Fruit fly (Drosophila melanogaster) ovary, adult (tissue): ENCODE results near the gene Sqor.

Experiments
- CG17801 ChIP-seq: fragments of 200-800 bp; optimal IDR thresholded peaks from 2 replicates; lab custom pipeline; 2019; ENCODE audit warnings: missing biosample characterization, mild to moderate bottlenecking, missing genetic modification characterization, moderate library complexity; ENCODE audit not compliant: partially characterized antibody

Sqor gene

DNA sequence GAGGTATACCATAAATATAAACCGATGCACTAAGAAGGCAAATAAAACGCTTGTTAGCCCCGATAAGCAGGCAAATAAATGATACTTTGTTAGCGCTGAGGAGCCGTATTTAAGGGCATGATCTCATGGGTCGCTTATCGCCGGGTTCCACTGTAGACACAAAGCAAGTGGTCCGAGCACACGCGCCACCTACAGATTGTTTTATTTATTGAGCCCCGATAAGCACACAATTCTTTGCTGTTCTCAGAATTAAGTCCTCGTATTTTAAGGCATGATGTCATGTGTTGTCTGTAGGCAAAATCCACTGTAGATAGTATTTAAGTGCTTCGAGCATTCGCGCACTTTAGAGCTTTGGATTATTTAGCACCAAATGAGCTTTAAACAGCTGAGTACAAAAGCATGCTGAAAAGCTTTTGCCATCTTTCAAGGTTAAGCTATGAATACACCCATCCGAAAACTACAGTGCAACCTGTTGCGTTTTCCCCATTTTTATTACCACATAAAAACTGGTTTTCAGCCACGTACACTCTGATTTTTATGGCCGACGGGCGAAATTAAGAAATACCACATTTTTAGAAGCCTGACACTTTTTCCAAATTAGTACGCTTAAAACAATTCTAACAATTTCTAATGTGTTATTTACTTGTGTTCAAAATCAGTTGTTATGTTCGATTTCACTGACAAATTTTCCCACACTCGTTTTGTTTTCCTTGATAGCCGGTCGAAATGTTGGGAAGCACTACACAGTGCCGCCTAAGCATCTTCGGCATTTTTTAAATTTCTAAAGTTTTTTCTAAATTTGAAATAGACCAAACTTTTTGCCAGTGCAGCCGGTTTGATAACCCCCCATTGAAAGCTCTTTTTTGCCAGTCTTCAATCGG, at the start of gene Sqor:
Gene Sqor (plus strand): TSS at position 732 of the 881 bp plus-strand sequence.
- peak; percentile 83 for TF ChIP-seq CG17801 (GFP tag; lab: Kevin White, UChicago)

DNA sequence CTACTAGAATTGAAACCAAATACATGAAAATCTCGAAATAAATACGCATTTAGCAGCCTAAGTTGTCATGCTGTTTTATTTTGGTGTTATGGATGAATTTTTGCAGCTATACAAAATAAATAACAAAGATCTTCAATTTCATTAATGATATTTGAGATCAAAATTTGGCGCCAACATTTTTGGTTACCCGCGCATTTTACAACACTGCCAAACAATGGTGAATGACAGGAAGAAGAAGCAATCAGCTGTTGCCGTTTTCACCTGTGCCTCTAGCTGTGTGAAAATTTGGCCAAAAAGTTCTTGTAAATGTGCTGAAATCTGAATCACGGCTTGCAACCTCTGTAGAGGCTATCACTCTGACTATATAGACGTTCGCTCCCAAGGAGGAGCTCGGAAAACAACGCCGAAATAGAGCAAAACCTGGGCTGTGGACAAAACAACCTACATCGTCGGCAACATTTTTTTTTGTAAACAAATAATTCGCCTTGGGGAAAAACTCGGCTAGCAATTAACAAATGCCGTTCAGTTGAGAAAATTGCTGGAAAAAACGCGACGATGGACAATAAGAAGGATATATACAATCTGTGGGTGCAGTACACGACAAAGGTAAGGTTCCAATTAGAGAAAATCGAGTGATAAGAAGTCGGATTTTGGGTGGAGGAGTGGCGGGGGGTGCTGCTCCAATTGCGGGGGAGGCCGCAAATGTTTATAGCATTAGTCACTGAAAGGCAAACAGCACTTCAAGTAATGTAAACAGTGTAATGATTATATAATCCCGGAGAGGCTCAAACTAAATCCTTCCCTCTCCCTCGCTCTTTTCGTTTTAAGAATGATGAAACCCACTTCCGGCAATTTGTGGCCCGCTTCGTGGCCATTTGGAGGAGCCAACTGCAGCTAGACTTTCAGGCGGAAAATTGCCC, 46.0 kb upstream of the Sqor start, which contains the start of gene CG43367:
Gene CG43367 (plus strand): TSS at position 264 of the 920 bp plus-strand sequence.
- no peak for TF ChIP-seq CG17801 (GFP tag; lab: Kevin White, UChicago)

DNA sequence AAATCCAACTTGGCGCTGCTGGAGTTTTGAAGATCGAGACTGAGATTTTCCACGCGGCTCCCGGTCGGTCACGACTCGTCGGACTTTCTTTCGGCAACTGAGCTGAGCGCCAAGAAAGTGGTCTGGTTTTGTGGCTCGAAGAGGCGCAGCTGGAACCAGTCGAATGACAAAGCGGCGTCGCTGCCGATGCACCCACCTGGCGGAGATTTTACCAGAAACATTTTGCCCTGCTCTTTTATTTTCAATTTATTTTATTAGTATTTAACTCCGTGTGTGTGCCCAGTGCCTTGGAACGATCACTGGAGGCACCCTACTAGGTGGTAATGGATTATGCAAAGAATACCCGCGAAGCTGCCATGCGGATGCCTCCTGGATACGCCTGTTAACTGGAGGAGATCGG, 35.7 kb upstream of the Sqor start, which contains the start of gene CG15005:
Gene CG15005 (minus strand): TSS at position 101 of the 400 bp plus-strand sequence.
- TF ChIP-seq CG17801 (GFP tag; lab: Kevin White, UChicago), result no peak

DNA sequence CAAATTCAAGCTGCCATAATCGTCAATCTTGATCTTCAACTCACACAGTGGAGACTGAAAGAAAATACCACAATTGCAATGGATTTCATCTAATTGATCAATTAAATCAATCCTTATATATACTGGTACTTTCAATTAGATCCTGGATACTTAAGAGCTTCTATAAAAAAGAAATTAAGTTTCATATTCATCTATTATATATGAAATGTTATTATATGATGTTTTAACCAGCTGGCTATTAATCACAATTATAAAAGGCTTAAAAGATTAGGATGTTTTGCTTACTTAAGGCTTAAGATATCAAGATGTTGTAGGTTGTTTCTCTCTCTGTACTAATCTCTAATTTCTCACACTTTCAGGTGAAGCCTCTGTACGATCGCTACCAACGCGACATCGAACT, 35.1 kb upstream of the Sqor start:
- no peak for TF ChIP-seq CG17801 (GFP tag; lab: Kevin White, UChicago)

DNA sequence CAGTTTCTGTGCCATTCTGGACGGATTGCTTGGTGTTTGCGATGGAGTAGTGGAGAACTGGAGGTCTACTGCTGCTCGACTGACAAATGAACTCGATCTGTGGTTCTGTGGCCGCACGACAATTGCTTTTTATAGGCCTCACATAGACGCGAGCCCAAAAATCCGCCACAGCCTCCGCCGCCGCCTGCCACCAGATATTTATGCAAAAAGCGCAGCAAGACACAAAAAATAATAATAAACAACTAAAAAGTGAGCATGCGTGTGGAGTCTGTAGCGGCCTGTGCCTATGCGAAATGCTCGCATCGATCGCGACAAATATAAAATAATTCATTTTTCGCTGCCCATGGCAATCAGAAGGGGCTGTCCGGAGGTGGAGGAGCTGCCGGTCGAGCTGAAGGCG, 30.9 kb upstream of the Sqor start, which contains the start of gene Cpr64Aa:
Gene Cpr64Aa (minus strand): TSS at position 101 of the 400 bp plus-strand sequence.
- TF ChIP-seq CG17801 (GFP tag; lab: Kevin White, UChicago), result no peak

DNA sequence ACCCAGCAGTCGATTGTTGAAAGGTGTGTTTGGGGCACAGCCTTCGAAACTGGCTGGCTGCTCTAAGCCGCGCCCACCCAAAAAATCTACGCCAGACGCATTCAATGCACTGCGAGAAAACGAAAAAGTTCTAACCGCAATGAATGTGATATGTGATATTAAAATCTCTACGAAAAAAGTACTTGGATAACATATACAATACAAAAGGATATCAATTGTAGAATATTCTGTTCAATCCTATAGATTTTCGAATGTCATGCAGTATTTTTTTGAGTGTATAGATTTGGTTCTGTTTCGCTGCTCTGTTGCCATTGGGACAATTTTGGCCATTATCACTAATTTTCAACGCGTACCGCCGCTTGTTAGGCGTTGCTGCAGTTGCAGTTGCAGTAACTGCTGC, 30.2 kb upstream of the Sqor start:
- TF ChIP-seq CG17801 (GFP tag; lab: Kevin White, UChicago), result no peak

DNA sequence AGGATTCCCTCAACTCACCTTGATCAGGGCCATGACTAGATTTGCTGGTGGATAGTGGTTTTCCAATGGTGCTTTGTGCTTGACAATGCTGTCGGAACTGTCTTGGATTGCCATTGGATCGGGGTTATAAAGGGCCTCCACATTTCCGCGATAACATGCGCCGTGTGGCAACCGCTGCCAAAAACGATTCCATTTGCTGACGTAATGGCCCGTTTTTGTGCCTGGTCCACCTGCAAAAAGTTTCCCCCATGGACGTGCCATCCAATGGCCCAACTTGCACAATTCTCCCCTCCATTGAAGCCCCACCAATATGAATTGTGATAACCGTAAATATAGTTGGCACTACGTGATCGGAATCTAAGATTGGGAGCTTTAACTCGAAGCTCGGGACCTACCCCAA, 28.5 kb upstream of the Sqor start, which contains the start of gene Cpr64Ab:
Gene Cpr64Ab (minus strand): TSS at position 101 of the 400 bp plus-strand sequence.
- no peak for TF ChIP-seq CG17801 (GFP tag; lab: Kevin White, UChicago)

DNA sequence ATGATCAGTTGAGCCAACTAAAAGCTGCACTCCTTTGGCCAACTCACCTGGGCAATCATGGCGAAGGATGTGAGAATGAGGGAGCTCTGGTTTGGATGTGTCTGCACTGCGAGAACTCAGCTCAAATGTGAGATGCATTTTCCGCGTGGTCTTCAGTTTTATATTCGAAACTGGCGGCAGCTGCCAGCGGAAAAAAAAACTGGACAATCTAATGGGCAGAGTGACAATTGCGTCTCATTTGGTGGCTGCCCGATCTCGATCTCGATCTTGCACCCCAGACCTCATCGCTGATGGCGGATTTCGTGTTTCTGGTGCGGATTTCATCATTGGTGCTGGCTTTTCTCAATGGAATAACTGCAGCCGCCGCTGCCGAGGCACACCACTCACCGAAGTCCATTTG, 27.2 kb upstream of the Sqor start, which contains the start of gene Cpr64Ac:
Gene Cpr64Ac (minus strand): TSS at position 101 of the 400 bp plus-strand sequence.
- no peak for TF ChIP-seq CG17801 (GFP tag; lab: Kevin White, UChicago)

DNA sequence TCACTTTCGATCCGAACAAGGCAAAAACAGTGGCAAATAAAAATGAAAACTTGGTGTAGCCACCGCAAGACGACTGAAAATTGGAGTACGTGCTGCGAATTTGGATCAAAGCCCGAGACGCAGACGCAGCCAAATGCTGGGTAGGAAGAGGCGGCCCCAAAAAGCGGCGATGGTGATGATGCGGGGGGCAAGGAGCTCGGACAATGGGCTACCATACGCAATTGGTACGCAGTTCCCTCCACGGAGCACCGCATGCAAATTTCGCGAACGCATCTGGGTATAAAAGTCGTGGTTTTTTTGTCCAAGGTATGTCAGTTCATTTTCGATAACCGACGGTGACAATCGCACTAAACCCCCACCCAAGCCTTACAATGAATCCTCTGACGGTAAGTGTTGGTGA, 24.9 kb upstream of the Sqor start, which contains the start of gene Cpr64Ad:
Gene Cpr64Ad (plus strand): TSS at position 301 of the 400 bp plus-strand sequence.
- no peak for TF ChIP-seq CG17801 (GFP tag; lab: Kevin White, UChicago)

DNA sequence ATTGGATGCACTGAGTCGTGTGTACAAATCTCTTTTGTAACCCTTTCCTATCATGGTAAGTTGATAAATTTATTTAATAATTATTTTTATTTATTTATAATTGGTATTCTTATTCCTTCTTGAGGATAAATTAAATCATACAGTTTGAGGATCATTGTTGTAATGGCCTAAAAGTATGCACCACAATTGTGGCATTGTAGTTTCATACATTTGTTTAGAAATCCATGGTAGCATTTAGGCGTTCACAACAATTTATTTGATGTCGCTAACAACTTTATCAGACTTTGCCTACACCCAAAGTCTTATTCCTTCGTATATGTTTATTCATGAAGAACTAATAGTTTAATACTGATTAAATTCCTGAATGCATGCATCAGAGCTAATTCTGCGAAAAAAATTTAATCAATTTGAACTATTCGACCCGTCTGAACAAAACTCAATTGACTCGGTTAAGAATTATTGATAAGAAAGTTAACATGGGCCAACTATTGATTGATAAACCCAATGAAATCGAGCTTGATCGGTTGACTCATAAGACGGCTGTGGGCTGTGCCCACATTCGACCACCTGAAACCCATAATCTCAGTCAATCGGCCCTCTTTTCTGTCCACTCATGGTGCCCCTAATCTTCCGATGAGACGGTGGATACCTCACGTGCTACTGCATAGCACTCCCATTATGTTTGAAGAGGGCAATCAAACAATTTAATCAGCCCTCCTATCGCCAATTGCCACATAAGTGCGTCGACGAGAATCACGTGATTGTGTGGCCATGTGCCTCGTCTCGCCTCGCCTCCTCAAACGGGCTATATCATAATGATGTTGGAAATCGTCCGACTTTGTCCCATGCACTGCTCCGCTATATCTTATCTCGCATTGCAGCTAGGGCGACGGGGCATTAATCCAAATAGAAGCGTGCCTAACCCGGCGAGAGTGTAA, 20.4 kb upstream of the Sqor start:
- TF ChIP-seq CG17801 (GFP tag; lab: Kevin White, UChicago), result no peak

DNA sequence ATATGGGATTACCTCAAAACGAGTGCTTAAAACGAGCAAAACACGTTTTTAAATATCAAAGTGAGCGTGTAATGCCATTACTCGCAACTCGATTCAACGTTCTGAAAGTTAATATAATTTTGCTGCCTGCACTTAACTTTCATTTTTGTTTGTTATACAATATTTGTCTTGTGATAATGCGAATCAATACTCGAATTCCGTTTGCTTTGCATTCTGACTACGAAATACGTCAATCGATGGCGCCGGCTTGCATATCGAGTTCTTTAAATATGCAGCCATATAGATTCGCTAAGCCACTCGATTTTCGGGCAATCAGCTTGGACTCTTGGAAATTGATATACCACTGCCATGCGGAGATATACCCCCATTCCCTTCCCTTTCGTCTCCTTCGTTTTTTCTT, 19.3 kb upstream of the Sqor start:
- no peak for TF ChIP-seq CG17801 (GFP tag; lab: Kevin White, UChicago)

DNA sequence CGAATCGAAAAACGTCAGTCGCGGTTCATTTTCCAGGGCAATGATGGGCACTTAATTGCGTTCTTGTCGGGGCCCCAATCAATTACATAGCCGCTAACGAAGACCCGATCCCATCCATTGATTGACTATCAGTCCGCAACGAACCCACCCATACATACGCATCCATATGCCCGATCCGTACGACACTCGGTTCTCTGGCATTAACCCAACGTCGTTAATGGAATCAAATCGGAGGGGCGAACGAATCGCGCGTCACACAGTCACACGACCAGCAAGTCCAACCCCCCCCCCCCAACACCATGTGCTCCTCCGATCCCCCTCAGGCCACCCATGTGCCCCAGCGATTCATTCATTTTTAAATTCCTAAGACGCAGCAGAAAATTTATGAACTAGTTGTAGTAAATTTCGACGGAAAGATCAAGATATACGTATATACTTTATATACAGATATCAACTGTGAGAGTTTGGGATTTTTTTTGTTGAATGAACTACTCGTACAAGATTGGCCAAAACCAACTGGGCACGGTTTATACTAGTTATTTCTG, 18.7 kb upstream of the Sqor start:
- no peak for TF ChIP-seq CG17801 (GFP tag; lab: Kevin White, UChicago)

DNA sequence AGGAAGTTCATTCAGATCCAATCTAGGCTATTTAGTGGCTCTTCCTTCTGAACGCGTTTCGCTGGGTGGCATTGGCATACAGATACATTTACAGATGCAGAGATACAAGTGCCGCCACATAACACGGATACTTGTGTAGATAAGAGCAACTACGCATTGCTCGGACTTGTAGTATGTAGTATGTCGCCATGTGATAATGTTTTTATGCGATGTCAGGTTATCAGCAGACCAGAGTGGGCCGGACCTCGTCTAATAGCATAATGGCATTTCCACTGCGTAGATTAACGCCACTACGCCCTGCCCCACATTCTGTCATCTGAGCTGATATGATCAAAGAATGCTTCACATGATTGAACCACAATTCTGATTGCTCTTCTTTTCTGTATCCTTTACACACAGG, 18.2 kb upstream of the Sqor start:
- TF ChIP-seq CG17801 (GFP tag; lab: Kevin White, UChicago), result no peak
